Fruit fly (Drosophila melanogaster) whole organism, embryonic: ENCODE results near the gene CG42789.

ENCODE experiments used
- Aef1 ChIP-seq: fragments of 200-800 bp; sonication (Bioruptor generic); IDR thresholded peaks from 3 replicates; pipeline ENCODE4 v1.3.6; 2022; ENCODE audit warnings: missing biosample characterization, missing genetic modification characterization
- Bteb2 ChIP-seq: fragments of 200-800 bp; sonication (Bioruptor generic); optimal IDR thresholded peaks from 2 replicates; lab custom pipeline; 2016; ENCODE audit warnings: missing biosample characterization, missing genetic modification characterization
- CG16815 ChIP-seq: fragments of 200-800 bp; sonication (Bioruptor generic); optimal IDR thresholded peaks from 3 replicates; lab custom pipeline; 2017; ENCODE audit warnings: missing biosample characterization, mild to moderate bottlenecking, missing genetic modification characterization
- CG31224 ChIP-seq: fragments of 200-800 bp; sonication (Bioruptor generic); IDR thresholded peaks from 2 replicates; pipeline ENCODE4 v1.3.6; 2022; ENCODE audit warnings: missing biosample characterization, missing genetic modification characterization
- CG4360 ChIP-seq: fragments of 200-800 bp; sonication (Bioruptor generic); IDR thresholded peaks from 2 replicates; pipeline ENCODE4 v1.3.6; 2022; ENCODE audit warnings: missing biosample characterization, missing genetic modification characterization
- CG7786 ChIP-seq: fragments of 200-800 bp; sonication (Bioruptor generic); optimal IDR thresholded peaks from 2 replicates; lab custom pipeline; 2016; ENCODE audit warnings: missing biosample characterization, missing genetic modification characterization
- CkIIα-i1 ChIP-seq: fragments of 200-800 bp; sonication (Bioruptor generic); IDR thresholded peaks from 2 replicates; pipeline ENCODE4 v1.3.6; 2022; ENCODE audit warnings: missing biosample characterization, missing genetic modification characterization
- Dbx ChIP-seq: fragments of 200-800 bp; sonication (Bioruptor generic); IDR thresholded peaks from 3 replicates; pipeline ENCODE4 v1.3.6; 2022; ENCODE audit warnings: missing biosample characterization, missing genetic modification characterization
- Ets65A ChIP-seq: fragments of 200-800 bp; sonication (Bioruptor generic); peaks from one replicate; lab custom pipeline; 2016; ENCODE audit warnings: missing biosample characterization, missing genetic modification characterization
- H2.0 ChIP-seq: fragments of 200-800 bp; sonication (Bioruptor generic); IDR thresholded peaks from 2 replicates; pipeline ENCODE4 v1.3.6; 2022; ENCODE audit warnings: missing biosample characterization, missing genetic modification characterization
- Hr39 ChIP-seq: fragments of >200 bp; optimal IDR thresholded peaks from 2 replicates; lab custom pipeline; 2017
- Hr51 ChIP-seq, 2 experiments: fragments of 200-800 bp; sonication (Bioruptor generic); optimal IDR thresholded peaks; 2 replicates in 1 of 2; 3 replicates in 1 of 2; lab custom pipeline; 2016 to 2018; ENCODE audit warnings: missing biosample characterization in 2 of 2, missing genetic modification characterization in 2 of 2, mild to moderate bottlenecking in 1 of 2, moderate library complexity in 1 of 2
- Lim3 ChIP-seq: fragments of 200-800 bp; sonication (Bioruptor generic); IDR thresholded peaks from 2 replicates; pipeline ENCODE4 v1.3.6; 2022; ENCODE audit warnings: missing biosample characterization, missing genetic modification characterization
- Mes4 ChIP-seq: fragments of 200-800 bp; sonication (Bioruptor generic); optimal IDR thresholded peaks from 2 replicates; lab custom pipeline; 2016; ENCODE audit warnings: missing biosample characterization, missing genetic modification characterization
- NC2β ChIP-seq: fragments of 200-800 bp; sonication (Bioruptor generic); optimal IDR thresholded peaks from 2 replicates; lab custom pipeline; 2016; ENCODE audit warnings: missing biosample characterization, missing genetic modification characterization
- PHDP ChIP-seq: fragments of 200-800 bp; sonication (Bioruptor generic); optimal IDR thresholded peaks from 3 replicates; lab custom pipeline; 2018; ENCODE audit warnings: missing biosample characterization, mild to moderate bottlenecking, missing genetic modification characterization, moderate library complexity
- Pdp1 ChIP-seq, 2 experiments: fragments of 200-800 bp; sonication (Bioruptor generic); optimal IDR thresholded peaks; 3 replicates each; lab custom pipeline; 2016; ENCODE audit warnings: missing biosample characterization in 2 of 2, missing genetic modification characterization in 2 of 2, mild to moderate bottlenecking in 1 of 2, moderate library complexity in 1 of 2
- Ravus ChIP-seq: fragments of 200-800 bp; sonication (Bioruptor generic); IDR thresholded peaks from 2 replicates; pipeline ENCODE4 v1.3.6; 2022; ENCODE audit warnings: missing biosample characterization, missing genetic modification characterization
- Usf ChIP-seq: fragments of 200-800 bp; sonication (Bioruptor generic); optimal IDR thresholded peaks from 2 replicates; lab custom pipeline; 2017; ENCODE audit warnings: missing genotype, missing biosample characterization, missing genetic modification characterization
- bigmax ChIP-seq: fragments of 200-800 bp; sonication (Bioruptor generic); optimal IDR thresholded peaks from 2 replicates; lab custom pipeline; 2018; ENCODE audit warnings: missing biosample characterization, mild to moderate bottlenecking, missing genetic modification characterization
- cad ChIP-seq: fragments of >200 bp; optimal IDR thresholded peaks from 2 replicates; lab custom pipeline; 2017; ENCODE audit warnings: missing biosample characterization, missing genetic modification characterization
- exex ChIP-seq: fragments of 200-800 bp; sonication (Bioruptor generic); optimal IDR thresholded peaks from 4 replicates; lab custom pipeline; 2018; ENCODE audit warnings: missing biosample characterization, mild to moderate bottlenecking, missing genetic modification characterization, moderate library complexity
- grn ChIP-seq: fragments of 200-800 bp; sonication (Bioruptor generic); optimal IDR thresholded peaks from 3 replicates; lab custom pipeline; 2017; ENCODE audit warnings: missing biosample characterization, missing genetic modification characterization
- lbe ChIP-seq: fragments of 200-800 bp; sonication (Bioruptor generic); optimal IDR thresholded peaks from 2 replicates; lab custom pipeline; 2016; ENCODE audit warnings: missing biosample characterization, mild to moderate bottlenecking, missing genetic modification characterization
- pita ChIP-seq: fragments of 200-800 bp; sonication (Bioruptor generic); optimal IDR thresholded peaks from 2 replicates; lab custom pipeline; 2017; ENCODE audit warnings: missing biosample characterization, mild to moderate bottlenecking, missing genetic modification characterization
- ro ChIP-seq: fragments of 200-800 bp; sonication (Bioruptor generic); IDR thresholded peaks from 2 replicates; pipeline ENCODE4 v1.3.6; 2022; ENCODE audit warnings: missing biosample characterization, missing genetic modification characterization
- row ChIP-seq: fragments of 200-800 bp; sonication (Bioruptor generic); IDR thresholded peaks from 3 replicates; pipeline ENCODE4 v1.3.6; 2022; ENCODE audit warnings: missing biosample characterization, missing genetic modification characterization
- sd ChIP-seq: fragments of 200-800 bp; sonication (Bioruptor generic); optimal IDR thresholded peaks from 3 replicates; lab custom pipeline; 2018; ENCODE audit warnings: missing biosample characterization, mild to moderate bottlenecking, missing genetic modification characterization, moderate library complexity
- sens ChIP-seq: fragments of 200-800 bp; sonication (Bioruptor generic); peaks from one replicate; lab custom pipeline; 2016; ENCODE audit warnings: missing biosample characterization, missing genetic modification characterization
- twi ChIP-seq: fragments of 200-800 bp; optimal IDR thresholded peaks from 2 replicates; lab custom pipeline; 2019; ENCODE audit warnings: missing biosample characterization, mild to moderate bottlenecking, missing genetic modification characterization, moderate library complexity
- wdn ChIP-seq: fragments of 200-800 bp; sonication (Bioruptor generic); IDR thresholded peaks from 2 replicates; pipeline ENCODE4 v1.3.6; 2022; ENCODE audit warnings: missing biosample characterization, missing genetic modification characterization
- zen ChIP-seq: fragments of 200-800 bp; sonication (Bioruptor generic); optimal IDR thresholded peaks from 3 replicates; lab custom pipeline; 2018; ENCODE audit warnings: missing biosample characterization, mild to moderate bottlenecking, missing genetic modification characterization, moderate library complexity

The CG42789 gene

dm6 chr3R:26796529-26797121, 12.6 kb upstream of the CG42789 start (continued):
- TF ChIP-seq CG7786 (GFP tag; lab: Kevin White, UChicago) (no peak), CG31224 (no peak), ro (GFP tag; lab: Robert Waterston, UW) (no peak)

- TF ChIP-seq Aef1 (no peak), Hr51 (GFP tag; optimal IDR thresholded peaks at IDR 0.05; lab: Kevin White, UChicago) (no peak), twi (tag; lab: Kevin White, UChicago) (peak; percentile 98), CG4360 (GFP tag; lab: Robert Waterston, UW) (0 out of 2 replicates have a peak, but pooled peaks have one; percentile 19), Dbx (no peak)
Observed at dm6 chr3R:26795366-26795765, 11.4 kb upstream of the CG42789 start.

dm6 chr3R:26791839-26792238, 7.8 kb upstream of the CG42789 start:
- TF ChIP-seq row (GFP tag; lab: Robert Waterston, UW) (0 out of 3 replicates have a peak, but pooled peaks have one; percentile 10), twi (tag; lab: Kevin White, UChicago) (peak; percentile 53), cad (GFP tag; lab: Kevin White, UChicago) (peak; percentile 42), wdn (GFP tag; lab: Robert Waterston, UW) (no peak), sens (GFP tag; lab: Kevin White, UChicago) (peak; percentile 71), zen (tag; lab: Kevin White, UChicago) (peak; percentile 61), bigmax (GFP tag; lab: Kevin White, UChicago) (no peak), Pdp1 (GFP tag; optimal IDR thresholded peaks at IDR 0.05; lab: Kevin White, UChicago) (no peak), Usf (GFP tag; lab: Kevin White, UChicago) (no peak)

dm6 chr3R:26761695-26762094, 22.3 kb downstream of the CG42789 start:
- TF ChIP-seq NC2β (no peak), Hr39 (lab: Kevin White, UChicago) (peak; percentile 57)
- TF ChIP-seq, all 482 proteins: peak for 1

- TF ChIP-seq exex (tag; lab: Kevin White, UChicago) (peak; percentile 22), CkIIα-i1 (GFP tag; lab: Robert Waterston, UW) (no peak), grn (peak; percentile 47)
Observed at dm6 chr3R:26737310-26737709, 46.7 kb downstream of the CG42789 start, which contains the start of gene CG14247. TSS of gene CG14247 (plus strand) at chr3R:26737610.

- TF ChIP-seq CG16815 (GFP tag; lab: Kevin White, UChicago): no peak
- TF ChIP-seq PHDP: no peak
- no peak for TF ChIP-seq Bteb2
- TF ChIP-seq pita (GFP tag; lab: Kevin White, UChicago): no peak
- TF ChIP-seq exex (tag; lab: Kevin White, UChicago): peak; percentile 10
- peak; percentile 40 for TF ChIP-seq Ets65A (GFP tag; lab: Kevin White, UChicago)
- TF ChIP-seq Lim3 (GFP tag; lab: Robert Waterston, UW): no peak
- no peak for TF ChIP-seq Ravus (GFP tag; lab: Robert Waterston, UW)
- TF ChIP-seq H2.0 (GFP tag; lab: Robert Waterston, UW): no peak
- TF ChIP-seq lbe (GFP tag; lab: Kevin White, UChicago): no peak
- no peak for TF ChIP-seq Mes4 (GFP tag; lab: Kevin White, UChicago)
- peak; percentile 36 for TF ChIP-seq sd (tag; lab: Kevin White, UChicago)
Observed at dm6 chr3R:26736207-26736606, 47.8 kb downstream of the CG42789 start, which contains the start of gene CG6403. TSS of gene CG6403 (minus strand) at chr3R:26736307.
